Fruit fly (Drosophila melanogaster) whole organism, embryonic: ENCODE measurements around the gene Cpr78Ca.

Experiments
- BEAF-32 ChIP-seq: fragments of 200-800 bp; sonication (Bioruptor generic); optimal IDR thresholded peaks from 3 replicates; lab custom pipeline; 2017; ENCODE audit warnings: missing biosample characterization, missing genetic modification characterization, mild to moderate bottlenecking, moderate library complexity, missing genetic modification reagents
- CG10979 ChIP-seq: fragments of 200-800 bp; sonication (Bioruptor generic); optimal IDR thresholded peaks from 2 replicates; lab custom pipeline; 2018; ENCODE audit warnings: missing biosample characterization, mild to moderate bottlenecking, missing genetic modification characterization, moderate library complexity
- CG2129 ChIP-seq: fragments of 200-800 bp; sonication (Bioruptor generic); IDR thresholded peaks from 2 replicates; pipeline ENCODE4 v1.3.6; 2022; ENCODE audit warnings: missing biosample characterization, missing genetic modification characterization; ENCODE audit not compliant: partially characterized antibody
- CG6854 ChIP-seq: fragments of 200-800 bp; sonication (Bioruptor generic); optimal IDR thresholded peaks from 3 replicates; lab custom pipeline; 2017; ENCODE audit warnings: missing biosample characterization, mild to moderate bottlenecking, missing genetic modification characterization
- CG8359 ChIP-seq: fragments of 200-800 bp; sonication (Bioruptor generic); optimal IDR thresholded peaks from 2 replicates; lab custom pipeline; 2017; ENCODE audit warnings: missing biosample characterization, mild to moderate bottlenecking, missing genetic modification characterization, borderline replicate concordance
- ERR ChIP-seq: fragments of 200-800 bp; sonication (Bioruptor generic); optimal IDR thresholded peaks from 2 replicates; lab custom pipeline; 2016; ENCODE audit warnings: missing biosample characterization, missing genetic modification characterization
- amos ChIP-seq: fragments of 200-800 bp; sonication (Bioruptor generic); IDR thresholded peaks from 2 replicates; pipeline ENCODE4 v1.3.6; 2022; ENCODE audit warnings: missing biosample characterization, missing genetic modification characterization; ENCODE audit not compliant: partially characterized antibody

DNA sequence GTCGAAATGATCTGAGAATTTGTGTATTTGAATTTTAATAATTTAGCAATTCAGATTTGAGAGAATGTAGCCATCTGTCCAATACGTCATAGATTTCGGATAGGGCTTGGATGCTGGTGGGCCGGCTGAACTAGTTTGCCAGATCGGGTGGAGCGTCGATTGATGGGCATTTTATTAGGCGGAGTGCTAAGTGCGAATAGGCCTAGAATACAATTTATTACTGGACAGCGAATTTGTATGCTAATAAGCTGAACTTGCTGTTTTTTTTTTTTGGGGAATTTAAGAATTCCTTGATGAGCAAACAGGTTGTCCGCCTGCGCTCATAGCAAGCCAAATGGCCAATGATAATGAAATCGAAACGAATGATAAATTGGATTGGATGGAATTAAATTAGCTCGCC, 6.6 kb upstream of the Cpr78Ca start:
- no peak for TF ChIP-seq amos (GFP tag; lab: Robert Waterston, UW)
- TF ChIP-seq CG2129, result no peak
- no peak for TF ChIP-seq ERR (GFP tag; lab: Kevin White, UChicago)
- TF ChIP-seq CG8359 (GFP tag; lab: Kevin White, UChicago), result no peak
- TF ChIP-seq BEAF-32 (GFP tag; lab: Kevin White, UChicago), result no peak
- TF ChIP-seq CG10979 (tag; lab: Kevin White, UChicago), result no peak
- TF ChIP-seq CG6854, result no peak
